Fruit fly (Drosophila melanogaster) whole organism, prepupa: ENCODE results near the gene Txl.

Experiments used
- CG10631 ChIP-seq: fragments of 200-800 bp; sonication (Bioruptor generic); optimal IDR thresholded peaks from 2 replicates; lab custom pipeline; 2016; ENCODE audit warnings: missing biosample characterization, missing genetic modification characterization
- CG11762 ChIP-seq: fragments of 200-800 bp; sonication (Bioruptor generic); optimal IDR thresholded peaks from 3 replicates; lab custom pipeline; 2016; ENCODE audit warnings: missing biosample characterization, missing genetic modification characterization; ENCODE audit not compliant: insufficient read depth
- CG15336 ChIP-seq: fragments of 200-800 bp; sonication (Bioruptor generic); IDR thresholded peaks from 2 replicates; pipeline ENCODE4 v1.3.6; 2022; ENCODE audit warnings: missing biosample characterization, missing genetic modification characterization
- CG1621 ChIP-seq: fragments of 200-800 bp; sonication (Bioruptor generic); optimal IDR thresholded peaks from 3 replicates; lab custom pipeline; 2018; ENCODE audit warnings: missing biosample characterization, mild to moderate bottlenecking, missing genetic modification characterization
- CG16779 ChIP-seq: fragments of 200-800 bp; sonication (Bioruptor generic); optimal IDR thresholded peaks from 3 replicates; lab custom pipeline; 2017; ENCODE audit warnings: missing biosample characterization, mild to moderate bottlenecking, missing genetic modification characterization
- CG3032 ChIP-seq: fragments of 200-800 bp; optimal IDR thresholded peaks from 2 replicates; lab custom pipeline; 2019; ENCODE audit warnings: missing biosample characterization, mild to moderate bottlenecking, missing genetic modification characterization, moderate library complexity
- CG31627 ChIP-seq: fragments of 200-800 bp; sonication (Bioruptor generic); optimal IDR thresholded peaks from 3 replicates; lab custom pipeline; 2016; ENCODE audit warnings: missing biosample characterization, missing genetic modification characterization
- CG32006 ChIP-seq: fragments of 200-800 bp; sonication (Bioruptor generic); optimal IDR thresholded peaks from 3 replicates; lab custom pipeline; 2017; ENCODE audit warnings: missing biosample characterization, mild to moderate bottlenecking, missing genetic modification characterization
- CG34406 ChIP-seq: fragments of 200-800 bp; sonication (Bioruptor generic); optimal IDR thresholded peaks from 3 replicates; lab custom pipeline; 2016; ENCODE audit warnings: missing biosample characterization, missing genetic modification characterization
- CG6163 ChIP-seq: fragments of 200-800 bp; sonication (Bioruptor generic); IDR thresholded peaks from 3 replicates; pipeline ENCODE4 v1.3.6; 2022; ENCODE audit warnings: missing biosample characterization, missing genetic modification characterization
- CG6792 ChIP-seq: fragments of 200-800 bp; sonication (Bioruptor generic); optimal IDR thresholded peaks from 3 replicates; lab custom pipeline; 2016; ENCODE audit warnings: missing biosample characterization, missing genetic modification characterization
- CG6808 ChIP-seq: fragments of 200-800 bp; sonication (Bioruptor generic); optimal IDR thresholded peaks from 3 replicates; lab custom pipeline; 2017; ENCODE audit warnings: missing biosample characterization, missing genetic modification characterization, mild to moderate bottlenecking, moderate library complexity, missing genetic modification reagents
- CG6854 ChIP-seq: fragments of 200-800 bp; sonication (Bioruptor generic); optimal IDR thresholded peaks from 2 replicates; lab custom pipeline; 2017; ENCODE audit warnings: missing biosample characterization, mild to moderate bottlenecking, missing genetic modification characterization
- CG7368 ChIP-seq: fragments of 200-800 bp; sonication (Bioruptor generic); optimal IDR thresholded peaks from 3 replicates; lab custom pipeline; 2016; ENCODE audit warnings: missing biosample characterization, missing genetic modification characterization
- CG8119 ChIP-seq: fragments of 200-800 bp; sonication (Bioruptor generic); IDR thresholded peaks from 3 replicates; pipeline ENCODE4 v1.3.6; 2022; ENCODE audit warnings: missing biosample characterization, missing genetic modification characterization
- CG9139 ChIP-seq: fragments of 200-800 bp; sonication (Bioruptor generic); optimal IDR thresholded peaks from 3 replicates; lab custom pipeline; 2017; ENCODE audit warnings: missing biosample characterization, mild to moderate bottlenecking, missing genetic modification characterization
- Eip75B ChIP-seq: fragments of 200-800 bp; sonication (Bioruptor generic); optimal IDR thresholded peaks from 3 replicates; lab custom pipeline; 2016; ENCODE audit warnings: missing biosample characterization, missing genetic modification characterization
- Ets21C ChIP-seq: fragments of 200-800 bp; sonication (Bioruptor generic); optimal IDR thresholded peaks from 3 replicates; lab custom pipeline; 2016; ENCODE audit warnings: missing biosample characterization, missing genetic modification characterization
- Ets96B ChIP-seq: fragments of 200-800 bp; optimal IDR thresholded peaks from 2 replicates; lab custom pipeline; 2019; ENCODE audit warnings: missing biosample characterization, mild to moderate bottlenecking, missing genetic modification characterization, moderate library complexity
- Hr39 ChIP-seq: fragments of 200-800 bp; sonication (Bioruptor generic); optimal IDR thresholded peaks from 2 replicates; lab custom pipeline; 2016; ENCODE audit warnings: missing biosample characterization, missing genetic modification characterization
- Lpt ChIP-seq: fragments of 200-800 bp; sonication (Bioruptor generic); optimal IDR thresholded peaks from 3 replicates; lab custom pipeline; 2016; ENCODE audit warnings: missing biosample characterization, missing genetic modification characterization
- Met ChIP-seq: fragments of 200-800 bp; sonication (Bioruptor generic); optimal IDR thresholded peaks from 3 replicates; lab custom pipeline; 2016; ENCODE audit warnings: missing biosample characterization, missing genetic modification characterization
- Smox ChIP-seq: fragments of 200-800 bp; sonication (Bioruptor generic); optimal IDR thresholded peaks from 3 replicates; lab custom pipeline; 2016; ENCODE audit warnings: missing biosample characterization, missing genetic modification characterization
- Sox102F ChIP-seq: fragments of 200-800 bp; sonication (Bioruptor generic); optimal IDR thresholded peaks from 2 replicates; lab custom pipeline; 2016; ENCODE audit warnings: missing biosample characterization, mild to moderate bottlenecking, missing genetic modification characterization
- Sox14 ChIP-seq: fragments of 200-800 bp; sonication (Bioruptor generic); optimal IDR thresholded peaks from 3 replicates; lab custom pipeline; 2016; ENCODE audit warnings: missing biosample characterization, missing genetic modification characterization
- Sox15 ChIP-seq: fragments of 200-800 bp; sonication (Bioruptor generic); optimal IDR thresholded peaks from 3 replicates; lab custom pipeline; 2016; ENCODE audit warnings: missing biosample characterization, missing genetic modification characterization
- achi ChIP-seq: fragments of 200-800 bp; sonication (Bioruptor generic); optimal IDR thresholded peaks from 3 replicates; lab custom pipeline; 2016; ENCODE audit warnings: missing biosample characterization, missing genetic modification characterization
- acj6 ChIP-seq: fragments of 200-800 bp; sonication (Bioruptor generic); optimal IDR thresholded peaks from 3 replicates; lab custom pipeline; 2016; ENCODE audit warnings: missing biosample characterization, missing genetic modification characterization
- dac ChIP-seq: fragments of 200-800 bp; sonication (Bioruptor generic); optimal IDR thresholded peaks from 2 replicates; lab custom pipeline; 2017; ENCODE audit warnings: missing biosample characterization, mild to moderate bottlenecking, missing genetic modification characterization
- dsx ChIP-seq: fragments of 200-800 bp; optimal IDR thresholded peaks from 3 replicates; lab custom pipeline; 2019; ENCODE audit warnings: missing biosample characterization, mild to moderate bottlenecking, missing genetic modification characterization, moderate library complexity; ENCODE audit not compliant: poor library complexity, severe bottlenecking
- eg ChIP-seq: fragments of 200-800 bp; sonication (Bioruptor generic); IDR thresholded peaks from 3 replicates; pipeline ENCODE4 v1.3.6; 2022; ENCODE audit warnings: missing biosample characterization, missing genetic modification characterization
- esn ChIP-seq: fragments of 200-800 bp; sonication (Bioruptor generic); optimal IDR thresholded peaks from 2 replicates; lab custom pipeline; 2016; ENCODE audit warnings: missing biosample characterization, mild to moderate bottlenecking, missing genetic modification characterization, moderate library complexity
- fkh ChIP-seq: fragments of 200-800 bp; sonication (Bioruptor generic); optimal IDR thresholded peaks from 3 replicates; lab custom pipeline; 2017; ENCODE audit warnings: missing biosample characterization, mild to moderate bottlenecking, missing genetic modification characterization, moderate library complexity
- lz ChIP-seq: fragments of 200-800 bp; sonication (Bioruptor generic); optimal IDR thresholded peaks from 3 replicates; lab custom pipeline; 2016; ENCODE audit warnings: missing biosample characterization, missing genetic modification characterization
- net ChIP-seq: fragments of 200-800 bp; sonication (Bioruptor generic); optimal IDR thresholded peaks from 3 replicates; lab custom pipeline; 2016; ENCODE audit warnings: missing biosample characterization, missing genetic modification characterization
- pdm3 ChIP-seq: fragments of 200-800 bp; sonication (Bioruptor generic); optimal IDR thresholded peaks from 3 replicates; lab custom pipeline; 2016; ENCODE audit warnings: missing biosample characterization, missing genetic modification characterization
- ss ChIP-seq, 2 experiments: fragments of 200-800 bp; sonication (Bioruptor generic); optimal IDR thresholded peaks; 2 replicates in 1 of 2; 3 replicates in 1 of 2; lab custom pipeline; 2017 to 2018; ENCODE audit warnings: mild to moderate bottlenecking in 2 of 2, missing biosample characterization in 2 of 2, missing genetic modification characterization in 2 of 2, moderate library complexity in 1 of 2
- svp ChIP-seq: fragments of 200-800 bp; sonication (Bioruptor generic); peaks from one replicate; lab custom pipeline; 2016; ENCODE audit warnings: missing biosample characterization, missing genetic modification characterization
- topi ChIP-seq: fragments of 200-800 bp; sonication (Bioruptor generic); optimal IDR thresholded peaks from 3 replicates; lab custom pipeline; 2016; ENCODE audit warnings: missing biosample characterization, missing genetic modification characterization

Txl gene

DNA sequence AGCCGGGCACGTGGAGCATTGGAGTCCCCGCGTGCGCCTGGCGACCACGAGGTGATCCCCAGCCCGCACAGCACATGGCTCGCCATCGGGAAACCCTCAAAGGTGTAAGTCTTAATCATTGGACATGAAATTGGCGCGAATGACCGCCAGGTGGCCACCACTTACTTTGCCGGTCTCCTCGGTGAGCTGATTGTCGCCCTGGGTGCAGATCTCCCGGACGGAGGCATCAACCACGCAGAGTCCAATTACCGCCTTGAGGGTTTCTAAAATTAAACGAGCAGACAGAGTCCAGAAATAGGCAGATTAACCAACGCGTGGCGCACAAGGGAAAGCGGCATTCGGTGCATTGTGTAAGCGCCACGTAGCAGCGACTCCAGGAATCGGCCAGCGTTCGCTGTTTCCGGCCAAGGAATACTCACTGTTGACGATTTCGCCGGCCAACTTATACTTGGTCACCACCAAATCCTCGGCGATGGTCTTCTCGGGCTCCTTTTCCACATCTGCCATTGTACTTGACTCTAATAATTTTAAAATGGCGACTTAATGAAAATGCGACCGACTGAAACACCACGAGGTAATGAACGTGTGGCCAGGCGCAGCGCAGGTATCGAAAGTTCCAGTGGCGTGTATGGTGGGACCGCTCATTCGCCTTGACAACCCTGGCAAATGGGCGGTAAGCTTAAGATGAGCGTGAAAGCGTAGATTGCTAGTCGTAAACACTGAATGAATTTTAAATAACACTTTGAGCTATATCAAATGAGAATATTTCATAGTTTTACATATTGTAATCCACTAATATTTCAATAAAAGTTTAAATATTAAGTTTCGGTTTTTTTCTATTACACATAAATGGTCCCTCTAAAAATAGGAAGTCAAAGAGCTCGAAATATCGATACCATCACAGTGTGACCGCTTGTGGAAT lies 463 bp upstream of the Txl start, which contains the start of gene CG10576:
CG10576 (minus strand) TSS at position 781 of the 922 bp plus-strand sequence.
- TF ChIP-seq topi, result no peak
- no peak for TF ChIP-seq net (GFP tag; lab: Kevin White, UChicago)
- no peak for TF ChIP-seq CG9139 (GFP tag; lab: Kevin White, UChicago)
- TF ChIP-seq CG34406, result no peak
- no peak for TF ChIP-seq esn (GFP tag; lab: Kevin White, UChicago)
- no peak for TF ChIP-seq CG11762 (GFP tag; lab: Kevin White, UChicago)

DNA sequence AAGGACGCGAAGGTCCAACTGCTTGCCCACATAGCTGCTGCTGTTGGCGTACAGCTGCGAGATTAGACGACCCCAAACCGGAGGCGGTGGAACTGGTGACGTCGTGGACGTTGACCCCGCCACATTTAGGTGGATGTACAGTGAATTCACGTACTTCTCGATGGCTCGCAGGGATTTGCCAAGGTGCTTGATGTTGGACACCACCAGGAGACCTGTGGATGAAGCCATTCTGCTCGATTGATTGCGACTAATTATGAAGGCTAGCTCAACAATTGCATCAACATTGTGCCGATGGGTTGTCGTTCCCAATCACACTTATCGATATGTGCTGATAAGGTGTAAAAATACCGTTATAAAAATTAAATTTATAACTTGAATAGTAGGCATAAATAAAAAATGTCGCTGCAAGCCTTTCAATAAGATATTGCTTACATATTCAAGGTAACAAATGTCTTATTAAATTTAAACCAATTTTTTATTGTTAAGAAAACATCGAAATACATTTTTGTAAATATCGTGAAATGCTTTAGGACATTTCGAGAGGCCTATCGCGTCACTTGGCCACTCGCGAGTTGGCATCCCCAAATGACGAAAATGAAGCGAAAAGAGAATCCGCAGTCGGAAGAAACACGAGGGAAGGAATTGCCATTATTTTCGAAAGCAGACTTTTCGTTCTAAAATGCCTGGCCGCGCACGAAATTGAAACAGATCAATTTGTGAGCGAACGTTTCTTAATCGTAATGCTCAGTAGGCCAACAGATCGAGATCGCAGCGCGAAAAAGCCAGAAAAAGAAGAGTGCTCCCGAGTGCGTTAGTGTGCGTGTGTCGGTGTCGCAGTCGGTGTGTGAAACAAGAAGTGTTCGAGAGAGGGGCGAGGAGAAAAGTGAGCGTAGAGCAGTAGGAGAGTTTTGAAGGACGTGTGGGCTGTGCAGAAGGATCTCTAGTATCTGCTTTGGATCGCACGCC lies 3.2 kb downstream of the Txl start, which contains the start of the genes Ppat-Dpck and scny:
Ppat-Dpck (minus strand) TSS at position 263 of the 966 bp plus-strand sequence.
scny (plus strand) TSS at position 471 of the 966 bp plus-strand sequence.
- TF ChIP-seq achi (no peak), dsx (GFP tag; lab: Kevin White, UChicago) (peak; percentile 50), topi (peak; percentile 5), Met (no peak), esn (GFP tag; lab: Kevin White, UChicago) (peak; percentile 43), eg (GFP tag; lab: Robert Waterston, UW) (no peak), pdm3 (GFP tag; lab: Kevin White, UChicago) (no peak), CG3032 (peak; percentile 8), CG6163 (GFP tag; lab: Robert Waterston, UW) (no peak; the same call in 2 of the 3 replicates), Sox14 (GFP tag; lab: Kevin White, UChicago) (peak; percentile 16), CG6854 (peak; percentile 31), svp (GFP tag; lab: Kevin White, UChicago) (peak; percentile 61), CG11762 (GFP tag; lab: Kevin White, UChicago) (no peak), CG15336 (GFP tag; lab: Robert Waterston, UW) (0 out of 2 replicates have a peak, but pooled peaks have one; percentile 15), CG16779 (tag; lab: Kevin White, UChicago) (no peak)

DNA sequence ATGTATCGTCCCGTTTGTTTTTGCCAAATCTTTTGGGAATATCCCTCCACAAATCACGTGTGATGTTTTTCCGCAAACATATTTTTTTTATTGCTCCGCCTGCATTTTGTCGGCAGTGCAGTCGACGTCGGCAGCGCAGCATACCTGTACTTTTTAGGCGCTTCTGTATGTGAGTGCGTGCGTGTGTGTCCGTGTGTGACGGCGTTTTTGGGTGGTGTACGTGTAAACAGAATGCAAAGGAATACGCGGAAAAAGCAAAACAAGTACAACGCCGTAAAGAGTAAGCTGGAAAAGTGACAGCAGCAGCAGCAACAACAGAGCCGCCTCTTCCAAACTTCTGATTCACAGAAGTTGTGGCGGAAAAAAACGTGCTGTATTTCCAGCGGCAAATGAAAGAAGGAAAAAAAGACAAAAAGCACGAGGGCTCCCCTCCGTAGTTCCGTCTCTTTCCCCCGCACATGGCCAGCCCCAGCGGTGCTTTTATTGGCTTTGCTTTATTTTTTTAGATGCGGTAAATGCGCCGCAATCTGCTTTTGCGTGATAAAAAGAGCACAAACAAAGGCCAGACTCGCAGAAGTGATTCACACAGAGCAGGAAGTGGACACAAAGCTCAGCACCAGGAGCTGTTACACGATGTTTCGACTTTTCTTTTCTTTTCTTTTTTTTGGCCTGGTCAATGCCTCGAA lies 4.6 kb downstream of the Txl start:
- no peak for TF ChIP-seq topi
- peak; percentile 94 to 97 for TF ChIP-seq ss (GFP tag; optimal IDR thresholded peaks at IDR 0.05; lab: Kevin White, UChicago)
- TF ChIP-seq net (GFP tag; lab: Kevin White, UChicago), result peak; percentile 78
- TF ChIP-seq fkh, result peak; percentile 37
- TF ChIP-seq Hr39 (GFP tag; lab: Kevin White, UChicago), result no peak
- no peak for TF ChIP-seq Ets21C (GFP tag; lab: Kevin White, UChicago)
- TF ChIP-seq Sox15 (GFP tag; lab: Kevin White, UChicago), result no peak
- TF ChIP-seq acj6 (GFP tag; lab: Kevin White, UChicago), result no peak
- peak; percentile 39 for TF ChIP-seq achi
- TF ChIP-seq lz, result no peak
- TF ChIP-seq CG11762 (GFP tag; lab: Kevin White, UChicago), result peak; percentile 53
- TF ChIP-seq CG7368 (GFP tag; lab: Kevin White, UChicago), result no peak
- TF ChIP-seq CG32006 (GFP tag; lab: Kevin White, UChicago), result peak; percentile 58
- peak; percentile 57 for TF ChIP-seq Lpt (GFP tag; lab: Kevin White, UChicago)
- peak; percentile 52 for TF ChIP-seq CG15336 (GFP tag; lab: Robert Waterston, UW)
- peak; percentile 85 for TF ChIP-seq CG16779 (tag; lab: Kevin White, UChicago)
- TF ChIP-seq CG9139 (GFP tag; lab: Kevin White, UChicago), result peak; percentile 94
- TF ChIP-seq Sox102F (GFP tag; lab: Kevin White, UChicago), result no peak
- TF ChIP-seq Eip75B, result peak; percentile 69
- peak; percentile 85 for TF ChIP-seq CG1621 (tag; lab: Kevin White, UChicago)
- peak; percentile 46 for TF ChIP-seq CG6792 (GFP tag; lab: Kevin White, UChicago)
- no peak for TF ChIP-seq CG31627 (GFP tag; lab: Kevin White, UChicago)
- peak; percentile 41 for TF ChIP-seq CG34406
- peak; percentile 90 for TF ChIP-seq CG6163 (GFP tag; lab: Robert Waterston, UW)
- peak; percentile 83 for TF ChIP-seq Ets96B
- no peak for TF ChIP-seq CG10631 (GFP tag; lab: Kevin White, UChicago)
- no peak for TF ChIP-seq Sox14 (GFP tag; lab: Kevin White, UChicago)
- peak; percentile 94 for TF ChIP-seq CG6808
- no peak for TF ChIP-seq Smox (GFP tag; lab: Kevin White, UChicago)
- TF ChIP-seq pdm3 (GFP tag; lab: Kevin White, UChicago), result no peak
- peak; percentile 84 for TF ChIP-seq CG8119 (GFP tag; lab: Robert Waterston, UW)
- peak; percentile 6 for TF ChIP-seq dac (GFP tag; lab: Kevin White, UChicago)
